Worm (Caenorhabditis elegans) whole organism, young adult: Measurements from ENCODE around the gene F23D12.7.

Experiments used
- B0035.1 ChIP-seq: sonication (generic microtip); optimal IDR thresholded peaks from 2 replicates; lab custom pipeline; 2016; ENCODE audit warnings: missing genetic modification characterization, mild to moderate bottlenecking, missing compliant biosample characterization, missing genotype, missing genetic modification reagents
- C06A6.2 ChIP-seq: fragments of 200-800 bp; sonication (Bioruptor generic); conservative IDR thresholded peaks from 2 replicates; pipeline ENCODE4 v1.3.6; 2022; ENCODE audit warnings: missing genetic modification characterization, missing compliant biosample characterization
- bed-1 ChIP-seq: fragments of 200-800 bp; sonication (Bioruptor generic); IDR thresholded peaks from 2 replicates; pipeline ENCODE4 v1.3.6; 2022; ENCODE audit warnings: missing genetic modification reagents, missing genetic modification characterization, missing compliant biosample characterization
- die-1 ChIP-seq: sonication (generic microtip); optimal IDR thresholded peaks from 2 replicates; lab custom pipeline; 2016; ENCODE audit warnings: missing genotype, mild to moderate bottlenecking, missing genetic modification characterization, missing compliant biosample characterization
- unc-62 ChIP-seq: fragments of 150-350 bp; optimal IDR thresholded peaks from 2 replicates; lab custom pipeline; 2014; ENCODE audit warnings: missing biosample characterization, missing genetic modification reagents, missing genetic modification characterization

- no peak for TF ChIP-seq die-1
- no peak for TF ChIP-seq C06A6.2 (GFP tag; lab: Robert Waterston, UW)
- TF ChIP-seq bed-1 (GFP tag; lab: Robert Waterston, UW): no peak
- TF ChIP-seq B0035.1 (tag; lab: Kevin White, UChicago): no peak
- no peak for TF ChIP-seq unc-62 (GFP tag; lab: Kevin White, UChicago)
Measured at ce11 chrX:14478193-14478592, 24.6 kb upstream of the F23D12.7 start.
